Worm (Caenorhabditis elegans) whole organism, L3 larva: ENCODE results near the gene btb-5.
"Not testable (repeated sequence)": the region's sequence is repeated elsewhere in the genome, so short reads cannot be mapped to it uniquely, and the experiment has no call there.

Source experiments
- R02D3.7 ChIP-seq: fragments of 150-350 bp; optimal IDR thresholded peaks from 2 replicates; lab custom pipeline; 2014; ENCODE audit warnings: missing biosample characterization, missing genetic modification characterization
- aly-2 ChIP-seq: fragments of 150-350 bp; optimal IDR thresholded peaks from 2 replicates; lab custom pipeline; 2014; ENCODE audit warnings: missing biosample characterization, missing genetic modification characterization
- ama-1 ChIP-seq: fragments of 150-350 bp; optimal IDR thresholded peaks from 2 replicates; lab custom pipeline; 2018
- ceh-28 ChIP-seq: fragments of 150-350 bp; optimal IDR thresholded peaks from 2 replicates; lab custom pipeline; 2014; ENCODE audit warnings: missing biosample characterization, missing genetic modification reagents, missing genetic modification characterization
- ceh-82 ChIP-seq: fragments of 150-350 bp; optimal IDR thresholded peaks from 2 replicates; lab custom pipeline; 2014; ENCODE audit warnings: missing biosample characterization, missing genetic modification characterization
- ceh-9 ChIP-seq: sonication (generic microtip); optimal IDR thresholded peaks from 2 replicates; lab custom pipeline; 2018; ENCODE audit warnings: missing biosample characterization, missing genetic modification characterization
- daf-12 ChIP-seq: fragments of 150-350 bp; optimal IDR thresholded peaks from 2 replicates; lab custom pipeline; 2014; ENCODE audit warnings: missing biosample characterization, missing genetic modification reagents, missing genetic modification characterization
- egl-27 ChIP-seq: sonication (generic microtip); optimal IDR thresholded peaks from 4 replicates; lab custom pipeline; 2017; ENCODE audit warnings: missing biosample characterization, missing genetic modification reagents, missing genetic modification characterization
- egl-5 ChIP-seq: fragments of 150-350 bp; optimal IDR thresholded peaks from 2 replicates; lab custom pipeline; 2017; ENCODE audit warnings: missing biosample characterization, missing genetic modification reagents, missing genetic modification characterization, inconsistent platforms
- elt-1 ChIP-seq: fragments of 150-350 bp; optimal IDR thresholded peaks from 2 replicates; lab custom pipeline; 2014; ENCODE audit warnings: missing biosample characterization, missing genetic modification characterization
- elt-2 ChIP-seq: sonication (generic microtip); optimal IDR thresholded peaks from 2 replicates; lab custom pipeline; 2016; ENCODE audit warnings: missing genetic modification reagents, mild to moderate bottlenecking, missing genetic modification characterization, missing compliant biosample characterization
- elt-3 ChIP-seq, 3 experiments: fragments of 150-350 bp in 1 of 3; sonication (generic microtip) in 2 of 3; optimal IDR thresholded peaks; 2 replicates in 2 of 3; 4 replicates in 1 of 3; lab custom pipeline; 2014 to 2017; ENCODE audit warnings: missing biosample characterization in 3 of 3, missing genetic modification characterization in 3 of 3
- eor-1 ChIP-seq, 2 experiments: fragments of 150-350 bp; optimal IDR thresholded peaks; 2 replicates each; lab custom pipeline; 2014 to 2018; ENCODE audit warnings: missing biosample characterization in 2 of 2, missing genetic modification characterization in 2 of 2
- fkh-10 ChIP-seq: sonication (generic microtip); optimal IDR thresholded peaks from 2 replicates; lab custom pipeline; 2017; ENCODE audit warnings: missing biosample characterization, missing genetic modification reagents, missing genetic modification characterization
- fkh-2 ChIP-seq: fragments of 150-350 bp; optimal IDR thresholded peaks from 2 replicates; lab custom pipeline; 2014; ENCODE audit warnings: missing biosample characterization, missing genetic modification reagents, missing genetic modification characterization
- fos-1 ChIP-seq: fragments of 150-350 bp; optimal IDR thresholded peaks from 2 replicates; lab custom pipeline; 2014; ENCODE audit warnings: missing biosample characterization, missing genetic modification characterization
- hmg-11 ChIP-seq: sonication (generic microtip); optimal IDR thresholded peaks from 2 replicates; lab custom pipeline; 2016; ENCODE audit warnings: missing genetic modification characterization, missing compliant biosample characterization
- lin-15B ChIP-seq: fragments of 150-350 bp; optimal IDR thresholded peaks from 2 replicates; lab custom pipeline; 2014; ENCODE audit warnings: missing biosample characterization, missing genetic modification characterization
- lin-39 ChIP-seq: fragments of 150-350 bp; optimal IDR thresholded peaks from 2 replicates; lab custom pipeline; 2018; ENCODE audit warnings: missing biosample characterization, missing genetic modification reagents, missing genetic modification characterization
- lsy-12 ChIP-seq: sonication (generic microtip); optimal IDR thresholded peaks from 2 replicates; lab custom pipeline; 2016; ENCODE audit warnings: mild to moderate bottlenecking, missing genetic modification characterization, missing compliant biosample characterization
- mdl-1 ChIP-seq: fragments of 150-350 bp; optimal IDR thresholded peaks from 2 replicates; lab custom pipeline; 2014; ENCODE audit warnings: missing biosample characterization, missing genetic modification characterization
- mml-1 ChIP-seq: fragments of 150-350 bp; sonication (generic microtip); optimal IDR thresholded peaks from 3 replicates; lab custom pipeline; 2014; ENCODE audit warnings: missing biosample characterization, missing genetic modification characterization
- nfya-1 ChIP-seq: sonication (generic microtip); optimal IDR thresholded peaks from 2 replicates; lab custom pipeline; 2017; ENCODE audit warnings: missing genetic modification characterization, mild to moderate bottlenecking, missing compliant biosample characterization, antibody characterized with exemption, moderate library complexity; ENCODE audit not compliant: insufficient read depth
- nhr-11 ChIP-seq: fragments of 150-350 bp; optimal IDR thresholded peaks from 2 replicates; lab custom pipeline; 2014; ENCODE audit warnings: missing biosample characterization, missing genetic modification characterization
- nhr-12 ChIP-seq: fragments of 150-350 bp; optimal IDR thresholded peaks from 2 replicates; lab custom pipeline; 2014; ENCODE audit warnings: missing biosample characterization, missing genetic modification characterization
- nhr-23 ChIP-seq: fragments of 150-350 bp; optimal IDR thresholded peaks from 2 replicates; lab custom pipeline; 2014; ENCODE audit warnings: missing biosample characterization, missing genetic modification reagents, missing genetic modification characterization
- nhr-237 ChIP-seq: fragments of 150-350 bp; optimal IDR thresholded peaks from 2 replicates; lab custom pipeline; 2014; ENCODE audit warnings: missing biosample characterization, missing genetic modification characterization
- nhr-25 ChIP-seq: sonication (generic microtip); optimal IDR thresholded peaks from 2 replicates; lab custom pipeline; 2017; ENCODE audit warnings: missing biosample characterization, missing genetic modification characterization
- nhr-43 ChIP-seq: sonication (generic microtip); optimal IDR thresholded peaks from 2 replicates; lab custom pipeline; 2016; ENCODE audit warnings: mild to moderate bottlenecking, missing genetic modification characterization, missing compliant biosample characterization; ENCODE audit not compliant: poor library complexity, severe bottlenecking
- nhr-76 ChIP-seq: fragments of 150-350 bp; sonication (generic microtip); optimal IDR thresholded peaks from 5 replicates; lab custom pipeline; 2014; ENCODE audit warnings: missing biosample characterization, missing genetic modification characterization
- nhr-77 ChIP-seq: fragments of 150-350 bp; optimal IDR thresholded peaks from 2 replicates; lab custom pipeline; 2014; ENCODE audit warnings: missing biosample characterization, missing genetic modification characterization
- pha-4 ChIP-seq: fragments of 150-350 bp; optimal IDR thresholded peaks from 2 replicates; lab custom pipeline; 2014; ENCODE audit warnings: missing biosample characterization, missing genetic modification reagents, missing genetic modification characterization
- skn-1 ChIP-seq: fragments of 150-350 bp; optimal IDR thresholded peaks from 2 replicates; lab custom pipeline; 2014; ENCODE audit warnings: missing biosample characterization, missing genetic modification characterization
- snpc-4 ChIP-seq: fragments of 150-350 bp; optimal IDR thresholded peaks from 2 replicates; lab custom pipeline; 2014; ENCODE audit warnings: missing biosample characterization, missing genetic modification characterization
- tbx-2 ChIP-seq: sonication (generic microtip); optimal IDR thresholded peaks from 2 replicates; lab custom pipeline; 2016; ENCODE audit warnings: mild to moderate bottlenecking, missing genetic modification characterization, missing compliant biosample characterization
- unc-39 ChIP-seq: sonication (generic microtip); optimal IDR thresholded peaks from 4 replicates; lab custom pipeline; 2017; ENCODE audit warnings: missing biosample characterization, missing genetic modification characterization
- unc-62 ChIP-seq: fragments of 150-350 bp; sonication (generic microtip); optimal IDR thresholded peaks from 4 replicates; lab custom pipeline; 2014; ENCODE audit warnings: missing biosample characterization, missing genetic modification reagents, missing genetic modification characterization
- ztf-4 ChIP-seq: fragments of 150-350 bp; optimal IDR thresholded peaks from 2 replicates; lab custom pipeline; 2014; ENCODE audit warnings: missing biosample characterization, missing genetic modification characterization

Gene btb-5

ce11 chrIII:61045-61444 is at the start of gene btb-5:
TSS of gene btb-5 (minus strand) at chrIII:61145.
- TF ChIP-seq fkh-2 (tag; lab: Kevin White, UChicago) = no peak
- no peak for TF ChIP-seq skn-1 (tag; lab: Kevin White, UChicago)
- no peak for TF ChIP-seq hmg-11 (tag; lab: Kevin White, UChicago)
- no peak for TF ChIP-seq nfya-1 (tag; lab: Kevin White, UChicago)
- no peak for TF ChIP-seq elt-2
- TF ChIP-seq nhr-12 (tag; lab: Kevin White, UChicago) = no peak
- TF ChIP-seq egl-5 (tag; lab: Kevin White, UChicago) = no peak
- TF ChIP-seq R02D3.7 (tag; lab: Kevin White, UChicago) = no peak

- not testable (repeated sequence) for TF ChIP-seq nhr-23, egl-27, unc-39 (tag; lab: Kevin White, UChicago)
Observed at ce11 chrIII:98822-99221, 37.9 kb upstream of the btb-5 start, which contains the start of gene C29F9.9. TSS of gene C29F9.9 (minus strand) at chrIII:98922.

ce11 chrIII:97018-97417 is 36.1 kb upstream of the btb-5 start, which contains the start of gene C29F9.8:
TSS of gene C29F9.8 (minus strand) at chrIII:97118.
- not testable (repeated sequence) for TF ChIP-seq nhr-76 (tag; lab: Kevin White, UChicago); ama-1; elt-3 (tag; optimal IDR thresholded peaks at IDR 0.05; lab: Kevin White, UChicago)

ce11 chrIII:96196-96595 is 35.3 kb upstream of the btb-5 start:
- TF ChIP-seq elt-2 (peak; percentile 12), ceh-9 (no peak), unc-62 (no peak), nhr-11 (tag; lab: Kevin White, UChicago) (no peak), snpc-4 (tag; lab: Kevin White, UChicago) (no peak), ceh-28 (tag; lab: Kevin White, UChicago) (peak; percentile 58), lin-15B (tag; lab: Kevin White, UChicago) (no peak), nfya-1 (tag; lab: Kevin White, UChicago) (peak; percentile 46), R02D3.7 (tag; lab: Kevin White, UChicago) (peak; percentile 13)

ce11 chrIII:94759-95330 is 33.9 kb upstream of the btb-5 start, which contains the start of gene pat-4:
TSS of gene pat-4 (minus strand) at chrIII:94809.
- TF ChIP-seq fos-1 = no peak
- TF ChIP-seq lsy-12 = no peak
- TF ChIP-seq elt-3 (tag; optimal IDR thresholded peaks at IDR 0.05; lab: Kevin White, UChicago) = no peak
- TF ChIP-seq nhr-23 (tag; lab: Kevin White, UChicago) = peak; percentile 1
- TF ChIP-seq elt-2 = peak; percentile 1
- TF ChIP-seq nhr-76 (tag; lab: Kevin White, UChicago) = no peak
- no peak for TF ChIP-seq eor-1 (tag; optimal IDR thresholded peaks at IDR 0.05; lab: Kevin White, UChicago)
- no peak for TF ChIP-seq ceh-82 (tag; lab: Kevin White, UChicago)
- TF ChIP-seq mdl-1 (tag; lab: Kevin White, UChicago) = no peak
- peak; percentile 77 for TF ChIP-seq pha-4 (tag; lab: Kevin White, UChicago)
- TF ChIP-seq nhr-25 (tag; lab: Kevin White, UChicago) = no peak
- TF ChIP-seq nhr-43 = no peak
- TF ChIP-seq nhr-77 (tag; lab: Kevin White, UChicago) = no peak
- TF ChIP-seq hmg-11 (tag; lab: Kevin White, UChicago) = peak; percentile 77
- TF ChIP-seq mml-1 (tag; lab: Kevin White, UChicago) = no peak
- peak; percentile 33 for TF ChIP-seq nfya-1 (tag; lab: Kevin White, UChicago)

ce11 chrIII:92247-92646 is 31.3 kb upstream of the btb-5 start:
- TF ChIP-seq pha-4 (tag; lab: Kevin White, UChicago) (no peak), elt-1 (tag; lab: Kevin White, UChicago) (no peak), fos-1 (no peak), ceh-9 (no peak), elt-2 (no peak), elt-3 (tag; optimal IDR thresholded peaks at IDR 0.05; lab: Kevin White, UChicago) (no peak), tbx-2 (no peak), nhr-11 (tag; lab: Kevin White, UChicago) (no peak), lin-39 (no peak), egl-5 (tag; lab: Kevin White, UChicago) (no peak), ztf-4 (tag; lab: Kevin White, UChicago) (no peak), nhr-237 (tag; lab: Kevin White, UChicago) (no peak), aly-2 (tag; lab: Kevin White, UChicago) (no peak), fkh-10 (GFP tag; lab: Kevin White, UChicago) (no peak), nhr-43 (no peak), nhr-76 (tag; lab: Kevin White, UChicago) (no peak), nfya-1 (tag; lab: Kevin White, UChicago) (no peak), daf-12 (tag; lab: Kevin White, UChicago) (no peak), nhr-23 (tag; lab: Kevin White, UChicago) (no peak)
